Fruit fly (Drosophila melanogaster): ENCODE results near the gene CG14881.

CG14881 gene

dm6 chr3R:16456607-16457006, 21.9 kb downstream of the CG14881 start:
- TF ChIP-seq bab1 (GFP tag; optimal IDR thresholded peaks at IDR 0.05): no peak
- TF ChIP-seq Clk (GFP tag; optimal IDR thresholded peaks at IDR 0.05): no peak
- no peak for TF ChIP-seq CG5204 (GFP tag; optimal IDR thresholded peaks at IDR 0.05)
- TF ChIP-seq CG11617 (GFP tag; optimal IDR thresholded peaks at IDR 0.05): no peak
- no peak for TF ChIP-seq pad (GFP tag; optimal IDR thresholded peaks at IDR 0.05)
- no peak for TF ChIP-seq tj (GFP tag; optimal IDR thresholded peaks at IDR 0.05)
- TF ChIP-seq kay (GFP tag; ENCODE audit: borderline replicate concordance): no peak
- TF ChIP-seq CG7045 (GFP tag; optimal IDR thresholded peaks at IDR 0.05): no peak
- TF ChIP-seq cic (GFP tag; optimal IDR thresholded peaks at IDR 0.05): no peak
- TF ChIP-seq CG1620 (GFP tag; optimal IDR thresholded peaks at IDR 0.05): no peak
- TF ChIP-seq cnc (optimal IDR thresholded peaks at IDR 0.05): no peak
- no peak for TF ChIP-seq CG14711 (tag; optimal IDR thresholded peaks at IDR 0.05)
- no peak for TF ChIP-seq Crg-1 (GFP tag; optimal IDR thresholded peaks at IDR 0.05)
- TF ChIP-seq CG12768 (GFP tag; optimal IDR thresholded peaks at IDR 0.05): no peak
- no peak for TF ChIP-seq CG7101 (tag; optimal IDR thresholded peaks at IDR 0.05)
- no peak for TF ChIP-seq CG33017 (tag; optimal IDR thresholded peaks at IDR 0.05)
- no peak for TF ChIP-seq ovo (GFP tag; optimal IDR thresholded peaks at IDR 0.05)

- TF ChIP-seq CG14711 (tag; optimal IDR thresholded peaks at IDR 0.05) (no peak), CG7045 (GFP tag; optimal IDR thresholded peaks at IDR 0.05) (no peak), Clk (GFP tag; optimal IDR thresholded peaks at IDR 0.05) (no peak)
Observed at dm6 chr3R:16468556-16468955, 33.9 kb downstream of the CG14881 start.

DNA sequence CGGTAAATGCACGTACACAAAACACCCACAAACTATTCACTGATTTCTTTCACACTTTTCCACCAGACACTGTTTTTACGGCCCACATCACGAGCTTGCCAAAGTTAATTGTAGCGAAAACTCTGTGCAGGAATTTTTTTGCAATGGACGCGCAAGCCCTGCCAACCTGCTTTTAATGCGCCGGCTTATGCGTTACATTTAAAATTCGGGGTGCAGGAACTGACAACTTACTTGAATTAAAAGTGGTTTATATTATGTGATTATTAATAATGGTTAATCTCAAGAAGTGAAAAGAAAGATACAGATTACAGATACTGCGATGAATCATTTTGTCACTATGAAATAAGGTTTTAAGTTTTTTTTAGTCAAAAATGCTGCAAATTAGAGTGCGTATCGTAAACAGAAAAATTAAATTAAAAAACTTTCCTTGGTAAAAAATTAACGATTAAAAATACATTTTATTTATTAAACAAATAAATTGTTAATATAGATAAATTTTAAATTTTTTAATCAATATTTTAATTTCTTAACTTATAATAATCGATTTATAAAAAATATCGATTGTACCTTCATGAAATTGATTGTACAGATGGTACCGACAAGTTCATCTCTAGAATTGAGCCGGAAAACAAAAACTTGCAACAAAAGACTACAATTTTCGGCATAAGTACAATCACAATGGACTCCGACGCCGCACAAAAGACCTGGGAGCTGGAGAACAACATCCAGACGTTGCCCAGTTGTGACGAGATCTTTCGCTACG, 35.0 kb downstream of the CG14881 start, which contains the start of the genes CG42232 and CSN5:
Gene CG42232 (minus strand): TSS at position 163 of the 763 bp plus-strand sequence.
Gene CSN5 (plus strand): TSS at position 599 of the 763 bp plus-strand sequence.
- no peak for TF ChIP-seq kay (GFP tag; ENCODE audit: borderline replicate concordance)
- peak; percentile 53 for TF ChIP-seq CG5204 (GFP tag; optimal IDR thresholded peaks at IDR 0.05)
- peak; percentile 31 for TF ChIP-seq CG7045 (GFP tag; optimal IDR thresholded peaks at IDR 0.05)
- TF ChIP-seq Crg-1 (GFP tag; optimal IDR thresholded peaks at IDR 0.05): no peak
- peak; percentile 48 for TF ChIP-seq bab1 (GFP tag; optimal IDR thresholded peaks at IDR 0.05)
- TF ChIP-seq cic (GFP tag; optimal IDR thresholded peaks at IDR 0.05): no peak
- peak; percentile 34 for TF ChIP-seq CG7101 (tag; optimal IDR thresholded peaks at IDR 0.05)
- peak; percentile 23 for TF ChIP-seq ovo (GFP tag; optimal IDR thresholded peaks at IDR 0.05)
- peak; percentile 68 for TF ChIP-seq toe (GFP tag; optimal IDR thresholded peaks at IDR 0.05)
- TF ChIP-seq Hr96 (GFP tag; optimal IDR thresholded peaks at IDR 0.05): peak; percentile 31
- TF ChIP-seq CG1620 (GFP tag; optimal IDR thresholded peaks at IDR 0.05): peak; percentile 40
- TF ChIP-seq CG12768 (GFP tag; optimal IDR thresholded peaks at IDR 0.05): peak; percentile 35
- TF ChIP-seq pad (GFP tag; optimal IDR thresholded peaks at IDR 0.05): peak; percentile 11
- TF ChIP-seq CG14711 (tag; optimal IDR thresholded peaks at IDR 0.05): peak; percentile 49
- no peak for TF ChIP-seq cnc (optimal IDR thresholded peaks at IDR 0.05)
- TF ChIP-seq Mnt (GFP tag; optimal IDR thresholded peaks at IDR 0.05): no peak
- TF ChIP-seq tj (GFP tag; optimal IDR thresholded peaks at IDR 0.05): peak; percentile 5
- no peak for TF ChIP-seq CG33017 (tag; optimal IDR thresholded peaks at IDR 0.05)
- no peak for TF ChIP-seq Clk (GFP tag; optimal IDR thresholded peaks at IDR 0.05)
- peak; percentile 63 for TF ChIP-seq CG11617 (GFP tag; optimal IDR thresholded peaks at IDR 0.05)

DNA sequence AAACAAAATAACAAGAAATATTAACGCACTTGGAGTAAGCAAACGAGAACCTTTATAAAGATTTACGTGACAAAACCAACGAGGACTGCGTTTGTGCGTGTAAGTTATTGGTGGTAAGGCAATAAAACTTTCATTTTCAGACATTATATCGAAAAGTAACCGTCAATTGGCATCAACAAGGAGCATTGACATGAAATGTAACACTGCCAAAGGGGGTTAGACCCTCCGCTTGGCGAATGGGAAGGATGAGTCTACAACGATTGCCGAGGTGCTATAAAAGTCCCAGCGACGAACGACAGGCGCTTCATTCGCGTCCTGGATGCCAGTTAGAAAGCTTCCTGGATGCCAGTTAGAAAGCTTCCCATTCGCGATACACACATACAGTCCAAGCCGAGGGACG, 37.6 kb downstream of the CG14881 start, which contains the start of gene Gyc89Da:
Gene Gyc89Da (plus strand): TSS at position 301 of the 400 bp plus-strand sequence.
- no peak for TF ChIP-seq ovo (GFP tag; optimal IDR thresholded peaks at IDR 0.05)
- TF ChIP-seq Crg-1 (GFP tag; optimal IDR thresholded peaks at IDR 0.05): no peak
- TF ChIP-seq CG14711 (tag; optimal IDR thresholded peaks at IDR 0.05): no peak
- TF ChIP-seq pad (GFP tag; optimal IDR thresholded peaks at IDR 0.05): no peak
- no peak for TF ChIP-seq CG7101 (tag; optimal IDR thresholded peaks at IDR 0.05)
- TF ChIP-seq CG7045 (GFP tag; optimal IDR thresholded peaks at IDR 0.05): no peak

- TF ChIP-seq CG11617 (GFP tag; optimal IDR thresholded peaks at IDR 0.05) (no peak), pad (GFP tag; optimal IDR thresholded peaks at IDR 0.05) (no peak), CG14711 (tag; optimal IDR thresholded peaks at IDR 0.05) (no peak), toe (GFP tag; optimal IDR thresholded peaks at IDR 0.05) (no peak), cnc (optimal IDR thresholded peaks at IDR 0.05) (no peak), Crg-1 (GFP tag; optimal IDR thresholded peaks at IDR 0.05) (no peak), CG12768 (GFP tag; optimal IDR thresholded peaks at IDR 0.05) (no peak), tj (GFP tag; optimal IDR thresholded peaks at IDR 0.05) (no peak), CG33017 (tag; optimal IDR thresholded peaks at IDR 0.05) (no peak), CG1620 (GFP tag; optimal IDR thresholded peaks at IDR 0.05) (no peak), CG7045 (GFP tag; optimal IDR thresholded peaks at IDR 0.05) (no peak), Clk (GFP tag; optimal IDR thresholded peaks at IDR 0.05) (no peak)
Observed at dm6 chr3R:16476472-16476871, 41.8 kb downstream of the CG14881 start.

DNA sequence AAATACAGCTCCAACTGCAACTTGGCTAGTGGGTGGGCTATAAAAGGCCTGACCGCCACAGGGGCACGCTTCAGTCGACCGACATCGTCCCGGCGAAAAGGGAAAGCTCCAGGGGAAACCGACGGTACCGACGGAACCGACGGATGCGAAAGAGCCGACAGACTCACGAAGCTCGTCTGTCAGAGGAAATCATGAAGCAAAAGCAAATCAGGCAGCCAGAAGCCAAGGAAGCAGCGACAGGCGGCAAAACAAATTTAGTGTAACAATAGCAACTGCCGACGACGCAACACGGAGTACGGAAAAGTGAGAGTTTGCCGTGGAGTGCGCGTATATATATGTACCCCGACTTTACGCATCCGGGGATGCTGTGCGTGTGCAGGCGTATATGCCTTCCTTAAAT, 42.3 kb downstream of the CG14881 start, which contains the start of gene Gyc89Db:
Gene Gyc89Db (plus strand): TSS at position 78 of the 400 bp plus-strand sequence.
- TF ChIP-seq cic (GFP tag; optimal IDR thresholded peaks at IDR 0.05): no peak
- TF ChIP-seq Crg-1 (GFP tag; optimal IDR thresholded peaks at IDR 0.05): no peak
- no peak for TF ChIP-seq Mnt (GFP tag; optimal IDR thresholded peaks at IDR 0.05)
- no peak for TF ChIP-seq Clk (GFP tag; optimal IDR thresholded peaks at IDR 0.05)
- no peak for TF ChIP-seq CG5204 (GFP tag; optimal IDR thresholded peaks at IDR 0.05)
- TF ChIP-seq kay (GFP tag; ENCODE audit: borderline replicate concordance): no peak
- no peak for TF ChIP-seq CG11617 (GFP tag; optimal IDR thresholded peaks at IDR 0.05)
- TF ChIP-seq bab1 (GFP tag; optimal IDR thresholded peaks at IDR 0.05): no peak
- TF ChIP-seq pad (GFP tag; optimal IDR thresholded peaks at IDR 0.05): no peak
- TF ChIP-seq ovo (GFP tag; optimal IDR thresholded peaks at IDR 0.05): no peak
- no peak for TF ChIP-seq CG7045 (GFP tag; optimal IDR thresholded peaks at IDR 0.05)
- no peak for TF ChIP-seq Hr96 (GFP tag; optimal IDR thresholded peaks at IDR 0.05)
- TF ChIP-seq CG33017 (tag; optimal IDR thresholded peaks at IDR 0.05): no peak
- TF ChIP-seq CG12768 (GFP tag; optimal IDR thresholded peaks at IDR 0.05): no peak
- no peak for TF ChIP-seq tj (GFP tag; optimal IDR thresholded peaks at IDR 0.05)
- no peak for TF ChIP-seq CG7101 (tag; optimal IDR thresholded peaks at IDR 0.05)
- TF ChIP-seq CG14711 (tag; optimal IDR thresholded peaks at IDR 0.05): no peak
